Fruit fly (Drosophila melanogaster) Kc167 (cell line): ENCODE results near the gene CG6569.

Experiments used
- Myc ChIP-seq: fragments of >200 bp; optimal IDR thresholded peaks from 2 replicates; lab custom pipeline; 2017; ENCODE audit warnings: missing external identifiers
- Sin3A ChIP-seq: fragments of >200 bp; optimal IDR thresholded peaks from 2 replicates; lab custom pipeline; 2018; ENCODE audit warnings: missing external identifiers
- h ChIP-seq: fragments of >200 bp; optimal IDR thresholded peaks from 3 replicates; lab custom pipeline; 2018; ENCODE audit warnings: missing external identifiers
- insv ChIP-seq: fragments of >200 bp; optimal IDR thresholded peaks from 3 replicates; lab custom pipeline; 2018; ENCODE audit warnings: missing external identifiers
- psq ChIP-seq: fragments of >200 bp; optimal IDR thresholded peaks from 2 replicates; lab custom pipeline; 2017; ENCODE audit warnings: missing external identifiers
- ttk ChIP-seq: sonication (Bioruptor generic); optimal IDR thresholded peaks from 2 replicates; lab custom pipeline; 2017; ENCODE audit warnings: missing external identifiers

CG6569 gene

dm6 chr3R:21825140-21825539, 42.6 kb downstream of the CG6569 start:
- TF ChIP-seq psq (lab: Kevin White, UChicago) (no peak), Sin3A (lab: Kevin White, UChicago) (no peak), Myc (no peak), insv (no peak), ttk (no peak), h (lab: Kevin White, UChicago) (no peak)

dm6 chr3R:21824407-21825006, 43.2 kb downstream of the CG6569 start:
- TF ChIP-seq Myc (no peak), h (lab: Kevin White, UChicago) (no peak), ttk (no peak), psq (lab: Kevin White, UChicago) (no peak), Sin3A (lab: Kevin White, UChicago) (no peak), insv (no peak)

- TF ChIP-seq ttk, result no peak
- no peak for TF ChIP-seq Myc
- TF ChIP-seq h (lab: Kevin White, UChicago), result no peak
- no peak for TF ChIP-seq insv
- no peak for TF ChIP-seq Sin3A (lab: Kevin White, UChicago)
- TF ChIP-seq psq (lab: Kevin White, UChicago), result no peak
Observed at dm6 chr3R:21823699-21824406, 43.9 kb downstream of the CG6569 start.

DNA sequence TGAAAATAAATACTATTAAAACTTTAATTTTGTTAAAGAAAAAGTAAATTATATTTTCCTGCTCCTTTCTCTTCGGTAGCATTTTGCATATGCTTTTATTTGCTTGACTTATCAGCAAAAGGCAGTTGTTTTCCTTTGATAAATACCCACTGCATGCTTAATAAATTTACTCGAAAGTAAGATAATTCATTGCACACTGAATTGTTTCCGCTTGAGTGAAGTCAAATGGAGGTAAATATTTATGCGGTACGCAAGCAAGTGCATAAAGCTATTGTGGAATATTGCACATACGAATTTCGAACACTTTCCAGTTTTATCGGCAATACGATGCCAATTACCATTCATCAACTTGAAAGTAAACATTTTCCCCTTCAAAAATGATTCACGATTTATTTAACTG, 44.6 kb downstream of the CG6569 start:
- TF ChIP-seq h (lab: Kevin White, UChicago), result no peak
- TF ChIP-seq ttk, result no peak
- no peak for TF ChIP-seq Sin3A (lab: Kevin White, UChicago)

dm6 chr3R:21822562-21822933, 45.2 kb downstream of the CG6569 start, which contains the start of gene CASK:
TSS of gene CASK (minus strand) at chr3R:21822674.
- TF ChIP-seq psq (lab: Kevin White, UChicago), result no peak
- TF ChIP-seq Sin3A (lab: Kevin White, UChicago), result no peak
- TF ChIP-seq ttk, result no peak
- TF ChIP-seq insv, result no peak
- no peak for TF ChIP-seq Myc
- TF ChIP-seq h (lab: Kevin White, UChicago), result no peak

- TF ChIP-seq ttk (no peak), Myc (no peak), psq (lab: Kevin White, UChicago) (no peak), insv (no peak), Sin3A (lab: Kevin White, UChicago) (no peak), h (lab: Kevin White, UChicago) (no peak)
Observed at dm6 chr3R:21821684-21822561, 45.8 kb downstream of the CG6569 start.
